Worm (Caenorhabditis elegans) whole organism, L4 larva: ENCODE results near the gene ZK418.5.

Experiments
- ceh-82 ChIP-seq: sonication (generic microtip); optimal IDR thresholded peaks from 2 replicates; lab custom pipeline; 2017; ENCODE audit warnings: missing biosample characterization, missing genetic modification characterization
- lin-13 ChIP-seq: fragments of 150-350 bp; optimal IDR thresholded peaks from 2 replicates; lab custom pipeline; 2014; ENCODE audit warnings: missing biosample characterization, missing genetic modification reagents, missing genetic modification characterization
- nhr-11 ChIP-seq: fragments of 150-350 bp; optimal IDR thresholded peaks from 2 replicates; lab custom pipeline; 2014; ENCODE audit warnings: missing biosample characterization, missing genetic modification characterization
- snpc-4 ChIP-seq: fragments of 150-350 bp; optimal IDR thresholded peaks from 2 replicates; lab custom pipeline; 2014; ENCODE audit warnings: missing biosample characterization, missing genetic modification characterization
- unc-62 ChIP-seq, 3 experiments: fragments of 150-350 bp in 1 of 3; sonication (generic microtip); optimal IDR thresholded peaks in 2 of 3; peaks in 1 of 3; 1 replicate in 1 of 3; 2 replicates in 2 of 3; lab custom pipeline; 2014 to 2017; ENCODE audit warnings: missing biosample characterization in 3 of 3, missing genetic modification characterization in 3 of 3, missing genetic modification reagents in 3 of 3, missing genotype in 1 of 3

DNA sequence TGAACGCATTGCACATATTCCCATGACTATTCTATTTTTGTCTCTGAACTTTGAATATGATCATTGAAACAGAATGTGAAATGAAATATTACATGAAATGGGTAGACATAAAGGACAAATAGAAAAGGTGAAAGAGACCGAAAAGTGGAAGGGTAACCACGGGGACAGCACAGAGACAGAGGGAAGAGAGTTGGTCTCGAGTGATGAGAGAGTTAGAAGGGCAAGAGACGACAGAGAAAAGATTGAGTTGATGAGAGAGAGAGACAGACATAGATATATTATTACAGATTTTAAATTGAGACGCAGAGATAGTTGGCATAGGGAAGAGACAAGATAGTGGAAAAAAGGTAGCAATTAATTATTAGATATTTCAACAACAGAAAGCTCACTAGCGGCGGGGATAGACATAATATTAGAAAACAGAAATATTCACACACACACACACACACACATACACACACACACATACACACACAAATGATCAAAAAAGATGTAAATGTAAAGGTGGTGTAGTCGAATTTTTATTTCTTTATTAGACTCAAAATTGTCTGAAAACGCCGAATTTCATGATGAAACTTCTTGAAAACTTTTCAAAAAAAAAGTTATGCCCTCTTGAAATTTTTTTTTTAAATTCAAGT lies 43.1 kb upstream of the ZK418.5 start:
- TF ChIP-seq nhr-11 (tag; lab: Kevin White, UChicago) (peak; percentile 9), lin-13 (GFP tag; lab: Kevin White, UChicago) (peak; percentile 4), unc-62 (GFP tag; optimal IDR thresholded peaks at IDR 0.05 in 1 of 2; lab: Kevin White, UChicago) (no peak), unc-62 (tag; optimal IDR thresholded peaks at IDR 0.05; lab: Kevin White, UChicago) (no peak), ceh-82 (tag; lab: Kevin White, UChicago) (no peak), snpc-4 (tag; lab: Kevin White, UChicago) (no peak)
